Worm (Caenorhabditis elegans): Measurements from ENCODE around the gene sar-1.

The sar-1 gene

ce11 chrIV:4468046-4468727 is 44.9 kb downstream of the sar-1 start (continued):
- TF ChIP-seq egl-18 (GFP tag; IDR thresholded peaks at IDR 0.05) = no peak
- 0 out of 2 replicates have a peak, but pooled peaks have one; percentile 3 for TF ChIP-seq bed-1 (GFP tag; IDR thresholded peaks at IDR 0.05)
- no peak for TF ChIP-seq dpl-1 (GFP tag; optimal IDR thresholded peaks at IDR 0.05)
- TF ChIP-seq snpc-1.3 (tag; optimal IDR thresholded peaks at IDR 0.05; ENCODE audit: insufficient read depth) = no peak
- TF ChIP-seq ceh-58 (GFP tag; IDR thresholded peaks at IDR 0.05) = no peak
- 0 out of 2 replicates have a peak, but pooled peaks have one; percentile 21 for TF ChIP-seq nfyb-1 (GFP tag; IDR thresholded peaks at IDR 0.05)
- TF ChIP-seq bed-2 (GFP tag; IDR thresholded peaks at IDR 0.05) = no peak
- TF ChIP-seq nhr-27 (tag; optimal IDR thresholded peaks at IDR 0.05) = no peak
- TF ChIP-seq cebp-2 (GFP tag; IDR thresholded peaks at IDR 0.05) = no peak
- peak; percentile 82 for TF ChIP-seq ztf-26 (tag; optimal IDR thresholded peaks at IDR 0.05)
- TF ChIP-seq tlf-1 (GFP tag; optimal IDR thresholded peaks at IDR 0.05) = peak; percentile 69
- TF ChIP-seq die-1 (tag; optimal IDR thresholded peaks at IDR 0.05) = peak; percentile 1
- TF ChIP-seq snpc-4 (GFP tag; optimal IDR thresholded peaks at IDR 0.05) = peak; percentile 30
- peak in 3 of 4 experiments; percentile 12 to 64 (median 18) for TF ChIP-seq snpc-4 (tag; optimal IDR thresholded peaks at IDR 0.05)
- TF ChIP-seq Y67H2A.10 (GFP tag; conservative IDR thresholded peaks at IDR 0.05) = no peak
- TF ChIP-seq F33H1.4 (GFP tag; IDR thresholded peaks at IDR 0.05) = peak; percentile 85
- no peak for TF ChIP-seq aptf-2 (GFP tag; conservative IDR thresholded peaks at IDR 0.05)
- TF ChIP-seq ceh-100 (GFP tag; IDR thresholded peaks at IDR 0.05) = no peak
- no peak for TF ChIP-seq egl-44 (GFP tag; IDR thresholded peaks at IDR 0.05)
- TF ChIP-seq madf-3 (GFP tag; IDR thresholded peaks at IDR 0.05) = peak; percentile 63; the same call in 1 of the 2 replicates
- TF ChIP-seq efl-1 (GFP tag; optimal IDR thresholded peaks at IDR 0.05) = peak; percentile 34
- no peak; the same call in 1 of the 2 replicates for TF ChIP-seq Y79H2A.3 (GFP tag; conservative IDR thresholded peaks at IDR 0.05)
- peak; percentile 34 for TF ChIP-seq madf-10 (tag; optimal IDR thresholded peaks at IDR 0.05)
- TF ChIP-seq mcd-1 (GFP tag; IDR thresholded peaks at IDR 0.05) = peak; percentile 56
- no peak for TF ChIP-seq sptf-2 (GFP tag; optimal IDR thresholded peaks at IDR 0.05)
- TF ChIP-seq lin-54 (GFP tag; optimal IDR thresholded peaks at IDR 0.05) = peak; percentile 54
- no peak for TF ChIP-seq ztf-28 (GFP tag; IDR thresholded peaks at IDR 0.05)
- peak; percentile 67 for TF ChIP-seq xnd-1 (tag; optimal IDR thresholded peaks at IDR 0.05)
- peak; percentile 68 for TF ChIP-seq Y95B8A.8 (GFP tag; IDR thresholded peaks at IDR 0.05)
- no peak for TF ChIP-seq T07F8.4 (tag; optimal IDR thresholded peaks at IDR 0.05)
- peak in 2 of 3 experiments; percentile 53 to 73 for TF ChIP-seq lin-35 (GFP tag; optimal IDR thresholded peaks at IDR 0.05)
- no peak for TF ChIP-seq nhr-80 (tag; optimal IDR thresholded peaks at IDR 0.05)
- peak; percentile 42; the same call in 1 of the 2 replicates for TF ChIP-seq cebp-1 (GFP tag; IDR thresholded peaks at IDR 0.05)
- peak; percentile 81 for TF ChIP-seq cebp-1 (tag; optimal IDR thresholded peaks at IDR 0.05)
- TF ChIP-seq him-1 (tag; optimal IDR thresholded peaks at IDR 0.05) = peak; percentile 48
- TF ChIP-seq akir-1 (GFP tag; optimal IDR thresholded peaks at IDR 0.05) = no peak
- TF ChIP-seq hrde-1 (tag; optimal IDR thresholded peaks at IDR 0.05; ENCODE audit: borderline replicate concordance) = no peak
- TF ChIP-seq T26A5.8 (tag; optimal IDR thresholded peaks at IDR 0.05) = no peak
- peak; percentile 38 for TF ChIP-seq ceh-27 (GFP tag; optimal IDR thresholded peaks at IDR 0.05)
- peak; percentile 82 for TF ChIP-seq B0035.1 (tag; optimal IDR thresholded peaks at IDR 0.05)
- TF ChIP-seq aptf-3 (GFP tag; IDR thresholded peaks at IDR 0.05) = no peak
- TF ChIP-seq repo-1 (tag; optimal IDR thresholded peaks at IDR 0.05) = peak; percentile 95
- TF ChIP-seq Y56A3A.18 (GFP tag; IDR thresholded peaks at IDR 0.05) = no peak; the same call in 1 of the 2 replicates
- TF ChIP-seq F55B11.4 (tag; optimal IDR thresholded peaks at IDR 0.05; ENCODE audit: borderline replicate concordance, insufficient read depth) = no peak
- TF ChIP-seq C06A6.2 (GFP tag; conservative IDR thresholded peaks at IDR 0.05) = 0 out of 2 replicates have a peak, but pooled peaks have one; percentile 21
- TF ChIP-seq nhr-90 (tag; optimal IDR thresholded peaks at IDR 0.05) = peak; percentile 65
- TF ChIP-seq F57A8.1 (GFP tag; optimal IDR thresholded peaks at IDR 0.05) = no peak
